Worm (Caenorhabditis elegans) whole organism, late embryonic: ENCODE measurements around the gene ech-3.
A peak's percentile ranks its signal among the peaks of the same experiment; 100 is the strongest.

Experiments
- C08G9.2 ChIP-seq: sonication (generic microtip); optimal IDR thresholded peaks from 2 replicates; lab custom pipeline; 2016; ENCODE audit warnings: mild to moderate bottlenecking, missing genetic modification characterization, moderate library complexity, missing compliant biosample characterization
- K02D7.2 ChIP-seq: sonication (generic microtip); optimal IDR thresholded peaks from 2 replicates; lab custom pipeline; 2017; ENCODE audit warnings: mild to moderate bottlenecking, missing genetic modification characterization, missing compliant biosample characterization
- K09A11.1 ChIP-seq: sonication (generic microtip); optimal IDR thresholded peaks from 2 replicates; lab custom pipeline; 2017; ENCODE audit warnings: antibody characterized with exemption, mild to moderate bottlenecking, missing genetic modification characterization, missing compliant biosample characterization; ENCODE audit not compliant: insufficient read depth
- T23F11.4 ChIP-seq: fragments of 200-800 bp; sonication (Bioruptor generic); optimal IDR thresholded peaks from 2 replicates; lab custom pipeline; 2018; ENCODE audit warnings: mild to moderate bottlenecking, missing genetic modification characterization, missing compliant biosample characterization
- Y22D7AL.16 ChIP-seq: sonication (generic microtip); optimal IDR thresholded peaks from 2 replicates; lab custom pipeline; 2016; ENCODE audit warnings: missing genetic modification characterization, missing compliant biosample characterization
- ahr-1 ChIP-seq: sonication (generic microtip); optimal IDR thresholded peaks from 2 replicates; lab custom pipeline; 2016; ENCODE audit warnings: missing genetic modification characterization, missing compliant biosample characterization
- ceh-14 ChIP-seq: sonication (generic microtip); optimal IDR thresholded peaks from 2 replicates; lab custom pipeline; 2016; ENCODE audit warnings: missing genotype, missing genetic modification characterization, missing compliant biosample characterization
- ceh-19 ChIP-seq: fragments of 200-800 bp; sonication (Bioruptor generic); optimal IDR thresholded peaks from 2 replicates; lab custom pipeline; 2018; ENCODE audit warnings: mild to moderate bottlenecking, missing genetic modification characterization, missing compliant biosample characterization
- ceh-2 ChIP-seq: sonication (generic microtip); optimal IDR thresholded peaks from 2 replicates; lab custom pipeline; 2016; ENCODE audit warnings: missing genotype, missing genetic modification characterization, missing compliant biosample characterization
- ceh-22 ChIP-seq: sonication (generic microtip); optimal IDR thresholded peaks from 2 replicates; lab custom pipeline; 2017; ENCODE audit warnings: missing biosample characterization, missing genetic modification characterization
- ceh-24 ChIP-seq: sonication (generic microtip); optimal IDR thresholded peaks from 2 replicates; lab custom pipeline; 2016; ENCODE audit warnings: mild to moderate bottlenecking, missing genetic modification characterization, missing compliant biosample characterization
- ceh-30 ChIP-seq: fragments of 150-350 bp; optimal IDR thresholded peaks from 2 replicates; lab custom pipeline; 2014; ENCODE audit warnings: missing biosample characterization, missing genetic modification characterization
- ceh-31 ChIP-seq: sonication (generic microtip); optimal IDR thresholded peaks from 2 replicates; lab custom pipeline; 2016; ENCODE audit warnings: missing genetic modification characterization, missing compliant biosample characterization
- ceh-6 ChIP-seq: fragments of 200-800 bp; sonication (Bioruptor generic); optimal IDR thresholded peaks from 2 replicates; lab custom pipeline; 2018; ENCODE audit warnings: mild to moderate bottlenecking, missing genetic modification characterization, missing compliant biosample characterization
- ceh-9 ChIP-seq: sonication (generic microtip); optimal IDR thresholded peaks from 2 replicates; lab custom pipeline; 2016; ENCODE audit warnings: mild to moderate bottlenecking, missing genetic modification characterization, inconsistent platforms, missing compliant biosample characterization
- elt-2 ChIP-seq: sonication (generic microtip); optimal IDR thresholded peaks from 2 replicates; lab custom pipeline; 2016; ENCODE audit warnings: missing genetic modification reagents, missing genetic modification characterization, missing compliant biosample characterization
- elt-4 ChIP-seq: sonication (generic microtip); optimal IDR thresholded peaks from 2 replicates; lab custom pipeline; 2016; ENCODE audit warnings: missing genetic modification characterization, missing compliant biosample characterization
- ets-4 ChIP-seq: sonication (generic microtip); optimal IDR thresholded peaks from 2 replicates; lab custom pipeline; 2016; ENCODE audit warnings: missing genetic modification characterization, missing compliant biosample characterization
- fax-1 ChIP-seq: sonication (generic microtip); optimal IDR thresholded peaks from 2 replicates; lab custom pipeline; 2016; ENCODE audit warnings: missing genotype, missing genetic modification characterization, missing compliant biosample characterization
- fkh-6 ChIP-seq: sonication (generic microtip); optimal IDR thresholded peaks from 2 replicates; lab custom pipeline; 2016; ENCODE audit warnings: missing genetic modification characterization, missing compliant biosample characterization
- hlh-13 ChIP-seq: fragments of 200-800 bp; sonication (Bioruptor generic); optimal IDR thresholded peaks from 2 replicates; lab custom pipeline; 2018; ENCODE audit warnings: mild to moderate bottlenecking, missing genetic modification characterization, missing compliant biosample characterization
- hlh-15 ChIP-seq: sonication (generic microtip); optimal IDR thresholded peaks from 2 replicates; lab custom pipeline; 2016; ENCODE audit warnings: missing genetic modification characterization, missing compliant biosample characterization
- hlh-30 ChIP-seq: sonication (generic microtip); optimal IDR thresholded peaks from 2 replicates; lab custom pipeline; 2017; ENCODE audit warnings: antibody characterized with exemption, missing genetic modification characterization, missing compliant biosample characterization; ENCODE audit not compliant: insufficient read depth
- hlh-6 ChIP-seq: sonication (generic microtip); optimal IDR thresholded peaks from 2 replicates; lab custom pipeline; 2016; ENCODE audit warnings: missing genotype, missing genetic modification characterization, missing compliant biosample characterization
- hlh-8 ChIP-seq: sonication (generic microtip); optimal IDR thresholded peaks from 2 replicates; lab custom pipeline; 2016; ENCODE audit warnings: missing genotype, missing genetic modification characterization, missing compliant biosample characterization
- lim-6 ChIP-seq: sonication (generic microtip); optimal IDR thresholded peaks from 2 replicates; lab custom pipeline; 2016; ENCODE audit warnings: missing genetic modification characterization, missing compliant biosample characterization
- lin-11 ChIP-seq: fragments of 200-800 bp; sonication (Bioruptor generic); optimal IDR thresholded peaks from 2 replicates; lab custom pipeline; 2018; ENCODE audit warnings: mild to moderate bottlenecking, missing genetic modification characterization, missing compliant biosample characterization
- mec-3 ChIP-seq: sonication (generic microtip); optimal IDR thresholded peaks from 2 replicates; lab custom pipeline; 2016; ENCODE audit warnings: borderline replicate concordance, missing genetic modification characterization, missing compliant biosample characterization
- nfya-1 ChIP-seq: sonication (generic microtip); optimal IDR thresholded peaks from 2 replicates; lab custom pipeline; 2017; ENCODE audit warnings: missing genetic modification characterization, mild to moderate bottlenecking, missing compliant biosample characterization, antibody characterized with exemption, moderate library complexity
- pat-9 ChIP-seq: fragments of 200-800 bp; sonication (Bioruptor generic); optimal IDR thresholded peaks from 2 replicates; lab custom pipeline; 2018; ENCODE audit warnings: mild to moderate bottlenecking, missing genetic modification characterization, moderate library complexity, missing compliant biosample characterization
- pax-1 ChIP-seq: fragments of 150-350 bp; optimal IDR thresholded peaks from 2 replicates; lab custom pipeline; 2014; ENCODE audit warnings: missing biosample characterization, missing genetic modification characterization
- pha-2 ChIP-seq: sonication (generic microtip); optimal IDR thresholded peaks from 2 replicates; lab custom pipeline; 2017; ENCODE audit warnings: mild to moderate bottlenecking, missing genetic modification characterization, missing compliant biosample characterization
- pqm-1 ChIP-seq: sonication (generic microtip); optimal IDR thresholded peaks from 2 replicates; lab custom pipeline; 2016; ENCODE audit warnings: missing genetic modification characterization, missing compliant biosample characterization
- ref-2 ChIP-seq: sonication (generic microtip); optimal IDR thresholded peaks from 2 replicates; lab custom pipeline; 2016; ENCODE audit warnings: missing genetic modification characterization, missing compliant biosample characterization
- sox-4 ChIP-seq: sonication (generic microtip); optimal IDR thresholded peaks from 2 replicates; lab custom pipeline; 2017; ENCODE audit warnings: mild to moderate bottlenecking, missing genetic modification characterization, inconsistent platforms, missing compliant biosample characterization
- syd-9 ChIP-seq: sonication (generic microtip); optimal IDR thresholded peaks from 2 replicates; lab custom pipeline; 2016; ENCODE audit warnings: mild to moderate bottlenecking, missing genetic modification characterization, moderate library complexity, missing compliant biosample characterization
- ttx-3 ChIP-seq: sonication (generic microtip); optimal IDR thresholded peaks from 2 replicates; lab custom pipeline; 2016; ENCODE audit warnings: missing genetic modification reagents, missing genetic modification characterization, missing compliant biosample characterization
- unc-3 ChIP-seq, 2 experiments: fragments of 200-800 bp in 1 of 2; sonication (Bioruptor generic) in 1 of 2; sonication (generic microtip) in 1 of 2; conservative IDR thresholded peaks in 1 of 2; optimal IDR thresholded peaks in 1 of 2; 2 replicates each; pipeline versions ENCODE4 v1.3.6 to Lab custom; 2016 to 2022; ENCODE audit warnings: missing compliant biosample characterization in 2 of 2, missing genetic modification characterization in 2 of 2, missing genetic modification reagents in 1 of 2
- unc-42 ChIP-seq: sonication (generic microtip); optimal IDR thresholded peaks from 2 replicates; lab custom pipeline; 2016; ENCODE audit warnings: missing genotype, missing genetic modification characterization, missing compliant biosample characterization

Gene ech-3

ce11 chrV:7980370-7980987, 41.5 kb upstream of the ech-3 start:
- TF ChIP-seq pat-9: no peak
- no peak for TF ChIP-seq fax-1 (tag; lab: Kevin White, UChicago)
- no peak for TF ChIP-seq ttx-3
- TF ChIP-seq lim-6 (tag; lab: Kevin White, UChicago): no peak
- TF ChIP-seq unc-42 (tag; lab: Kevin White, UChicago): peak; percentile 62
- no peak for TF ChIP-seq fkh-6 (tag; lab: Kevin White, UChicago)

DNA sequence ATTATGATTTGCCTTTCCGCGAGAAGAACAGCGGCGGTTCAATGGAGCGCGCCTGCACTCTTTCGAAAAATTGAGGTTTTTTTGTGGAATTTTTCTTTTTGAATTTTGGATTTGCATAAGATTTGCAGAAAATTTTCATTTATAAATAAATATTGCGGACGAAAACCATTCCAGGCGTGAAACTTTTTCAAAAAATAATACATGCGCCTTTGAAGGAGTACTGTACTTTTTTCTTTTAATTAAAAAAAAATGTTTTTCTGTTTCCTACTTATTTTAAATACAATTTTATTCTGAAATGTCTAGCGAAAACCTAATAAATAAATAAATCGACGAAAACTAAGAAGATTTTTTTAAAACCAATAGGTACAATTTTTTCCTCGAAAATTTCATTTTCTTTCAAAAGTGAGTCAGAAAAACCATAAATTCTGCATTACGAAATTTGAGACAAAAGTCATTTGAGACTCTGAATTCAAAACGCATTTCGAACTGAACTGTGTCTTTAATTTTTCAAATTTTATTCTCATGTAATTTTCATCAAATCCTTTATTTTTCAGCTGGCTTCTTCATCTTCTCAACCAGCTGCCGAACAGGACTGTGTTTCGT, 40.9 kb upstream of the ech-3 start, which contains the start of gene F26D11.1:
Gene F26D11.1, plus strand, starts transcription at position 553 of the 603 bp plus-strand sequence.
- no peak for TF ChIP-seq fax-1 (tag; lab: Kevin White, UChicago)
- no peak for TF ChIP-seq ceh-2

ce11 chrV:7983381-7984052, 38.5 kb upstream of the ech-3 start, which contains the start of the genes natb-1 and abhd-12:
natb-1 (minus strand) TSS chrV:7983431.
abhd-12 (plus strand) TSS chrV:7983879.
- TF ChIP-seq ahr-1 (no peak), ceh-31 (tag; lab: Kevin White, UChicago) (no peak), K02D7.2 (no peak), ceh-30 (tag; lab: Kevin White, UChicago) (peak; percentile 27), unc-3 (GFP tag; conservative IDR thresholded peaks at IDR 0.05; lab: Robert Waterston, UW) (no peak), unc-3 (tag; optimal IDR thresholded peaks at IDR 0.05; lab: Kevin White, UChicago) (no peak), ets-4 (tag; lab: Kevin White, UChicago) (no peak), fkh-6 (tag; lab: Kevin White, UChicago) (no peak), hlh-30 (tag; lab: Kevin White, UChicago) (peak; percentile 16), ref-2 (tag; lab: Kevin White, UChicago) (no peak), Y22D7AL.16 (tag; lab: Kevin White, UChicago) (no peak), ceh-14 (peak; percentile 70), ceh-9 (no peak), lin-11 (no peak), unc-42 (tag; lab: Kevin White, UChicago) (peak; percentile 77)
- TF ChIP-seq, all 69 proteins: peak for 4

ce11 chrV:7985860-7986259, 36.2 kb upstream of the ech-3 start, which contains the start of gene Y97E10AL.1:
Y97E10AL.1 (plus strand) TSS chrV:7986160.
- TF ChIP-seq unc-42 (tag; lab: Kevin White, UChicago) (no peak), K09A11.1 (tag; lab: Kevin White, UChicago) (no peak), elt-4 (tag; lab: Kevin White, UChicago) (no peak), syd-9 (no peak), hlh-8 (tag; lab: Kevin White, UChicago) (no peak)

- TF ChIP-seq T23F11.4 (GFP tag; lab: Kevin White, UChicago) (no peak), pat-9 (no peak), hlh-13 (no peak), hlh-6 (tag; lab: Kevin White, UChicago) (no peak), elt-2 (tag; lab: Kevin White, UChicago) (no peak), ceh-9 (no peak), ceh-6 (GFP tag; lab: Kevin White, UChicago) (no peak), Y22D7AL.16 (tag; lab: Kevin White, UChicago) (no peak), nfya-1 (no peak), pqm-1 (tag; lab: Kevin White, UChicago) (no peak), ceh-22 (tag; lab: Kevin White, UChicago) (no peak), sox-4 (no peak), hlh-15 (tag; lab: Kevin White, UChicago) (no peak), ceh-19 (GFP tag; lab: Kevin White, UChicago) (no peak), ref-2 (tag; lab: Kevin White, UChicago) (no peak), C08G9.2 (tag; lab: Kevin White, UChicago) (no peak), pax-1 (tag; lab: Kevin White, UChicago) (no peak), pha-2 (tag; lab: Kevin White, UChicago) (no peak), ceh-24 (tag; lab: Kevin White, UChicago) (no peak), mec-3 (no peak)
These were observed 27.4 kb upstream of the ech-3 start, which contains the start of gene ceh-76 for ce11 chrV:7994570-7994969. ceh-76 (minus strand) TSS chrV:7994670.
